Worm (Caenorhabditis elegans) whole organism, L3 larva: ENCODE data around the gene str-63.
"Not testable (repeated sequence)": the region's sequence is repeated elsewhere in the genome, so short reads cannot be mapped to it uniquely, and the experiment has no call there.

Experiments used
- ZK546.5 ChIP-seq: sonication (generic microtip); optimal IDR thresholded peaks from 2 replicates; lab custom pipeline; 2017; ENCODE audit warnings: missing biosample characterization, missing genetic modification characterization
- ama-1 ChIP-seq: fragments of 150-350 bp; optimal IDR thresholded peaks from 2 replicates; lab custom pipeline; 2018
- ceh-28 ChIP-seq: fragments of 150-350 bp; optimal IDR thresholded peaks from 2 replicates; lab custom pipeline; 2014; ENCODE audit warnings: missing biosample characterization, missing genetic modification reagents, missing genetic modification characterization
- ceh-82 ChIP-seq: fragments of 150-350 bp; optimal IDR thresholded peaks from 2 replicates; lab custom pipeline; 2014; ENCODE audit warnings: missing biosample characterization, missing genetic modification characterization
- daf-12 ChIP-seq: fragments of 150-350 bp; optimal IDR thresholded peaks from 2 replicates; lab custom pipeline; 2014; ENCODE audit warnings: missing biosample characterization, missing genetic modification reagents, missing genetic modification characterization
- egl-27 ChIP-seq: sonication (generic microtip); optimal IDR thresholded peaks from 4 replicates; lab custom pipeline; 2017; ENCODE audit warnings: missing biosample characterization, missing genetic modification reagents, missing genetic modification characterization
- elt-3 ChIP-seq, 3 experiments: fragments of 150-350 bp in 1 of 3; sonication (generic microtip) in 2 of 3; optimal IDR thresholded peaks; 2 replicates in 2 of 3; 4 replicates in 1 of 3; lab custom pipeline; 2014 to 2017; ENCODE audit warnings: missing biosample characterization in 3 of 3, missing genetic modification characterization in 3 of 3
- fos-1 ChIP-seq: fragments of 150-350 bp; optimal IDR thresholded peaks from 2 replicates; lab custom pipeline; 2014; ENCODE audit warnings: missing biosample characterization, missing genetic modification characterization
- mdl-1 ChIP-seq: fragments of 150-350 bp; optimal IDR thresholded peaks from 2 replicates; lab custom pipeline; 2014; ENCODE audit warnings: missing biosample characterization, missing genetic modification characterization
- nfya-1 ChIP-seq: sonication (generic microtip); optimal IDR thresholded peaks from 2 replicates; lab custom pipeline; 2017; ENCODE audit warnings: missing genetic modification characterization, mild to moderate bottlenecking, missing compliant biosample characterization, antibody characterized with exemption, moderate library complexity; ENCODE audit not compliant: insufficient read depth
- nhr-11 ChIP-seq: fragments of 150-350 bp; optimal IDR thresholded peaks from 2 replicates; lab custom pipeline; 2014; ENCODE audit warnings: missing biosample characterization, missing genetic modification characterization
- nhr-12 ChIP-seq: fragments of 150-350 bp; optimal IDR thresholded peaks from 2 replicates; lab custom pipeline; 2014; ENCODE audit warnings: missing biosample characterization, missing genetic modification characterization
- nhr-23 ChIP-seq: fragments of 150-350 bp; optimal IDR thresholded peaks from 2 replicates; lab custom pipeline; 2014; ENCODE audit warnings: missing biosample characterization, missing genetic modification reagents, missing genetic modification characterization
- nhr-237 ChIP-seq: fragments of 150-350 bp; optimal IDR thresholded peaks from 2 replicates; lab custom pipeline; 2014; ENCODE audit warnings: missing biosample characterization, missing genetic modification characterization
- nhr-28 ChIP-seq: fragments of 150-350 bp; optimal IDR thresholded peaks from 2 replicates; lab custom pipeline; 2014; ENCODE audit warnings: missing biosample characterization, missing genetic modification characterization
- nhr-43 ChIP-seq: sonication (generic microtip); optimal IDR thresholded peaks from 2 replicates; lab custom pipeline; 2016; ENCODE audit warnings: mild to moderate bottlenecking, missing genetic modification characterization, missing compliant biosample characterization; ENCODE audit not compliant: poor library complexity, severe bottlenecking
- nhr-67 ChIP-seq: fragments of 150-350 bp; optimal IDR thresholded peaks from 2 replicates; lab custom pipeline; 2014; ENCODE audit warnings: missing biosample characterization, missing genetic modification characterization
- nhr-76 ChIP-seq: fragments of 150-350 bp; sonication (generic microtip); optimal IDR thresholded peaks from 5 replicates; lab custom pipeline; 2014; ENCODE audit warnings: missing biosample characterization, missing genetic modification characterization
- snpc-4 ChIP-seq: fragments of 150-350 bp; optimal IDR thresholded peaks from 2 replicates; lab custom pipeline; 2014; ENCODE audit warnings: missing biosample characterization, missing genetic modification characterization
- unc-39 ChIP-seq: sonication (generic microtip); optimal IDR thresholded peaks from 4 replicates; lab custom pipeline; 2017; ENCODE audit warnings: missing biosample characterization, missing genetic modification characterization

str-63 gene

ce11 chrV:3391005-3391404, 39.6 kb downstream of the str-63 start (continued):
- peak; percentile 57 for TF ChIP-seq mdl-1
- TF ChIP-seq nhr-12 (tag; lab: Kevin White, UChicago), result no peak
- TF ChIP-seq daf-12 (tag; lab: Kevin White, UChicago), result no peak
- peak; percentile 31 for TF ChIP-seq ceh-28 (tag; lab: Kevin White, UChicago)
- TF ChIP-seq, all 47 proteins: peak for 20

DNA sequence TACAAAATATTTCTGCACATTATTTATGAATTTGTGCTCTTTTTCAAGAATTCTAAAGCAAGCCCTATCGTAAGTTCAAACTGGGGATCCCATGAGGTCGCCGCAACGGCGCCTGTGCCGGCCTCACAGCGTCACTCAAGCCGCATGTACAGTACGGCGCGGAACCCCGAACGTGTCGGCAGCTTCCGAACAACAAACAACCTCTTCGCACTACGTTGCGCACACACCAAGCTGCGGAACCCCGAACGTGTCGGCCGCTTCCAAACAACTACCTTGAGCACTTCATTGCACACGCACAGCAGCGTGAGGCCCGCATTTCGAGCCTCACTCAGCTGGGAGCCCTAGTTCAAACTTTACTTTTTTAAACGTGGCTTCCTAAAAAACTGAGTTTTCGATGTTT, 42.7 kb downstream of the str-63 start:
- TF ChIP-seq nfya-1 (tag; lab: Kevin White, UChicago) (no peak), unc-39 (tag; lab: Kevin White, UChicago) (no peak), nhr-76 (tag; lab: Kevin White, UChicago) (no peak), ZK546.5 (tag; lab: Kevin White, UChicago) (no peak), elt-3 (tag; optimal IDR thresholded peaks at IDR 0.05; lab: Kevin White, UChicago) (no peak), nhr-237 (tag; lab: Kevin White, UChicago) (no peak)
- TF ChIP-seq, all 47 proteins: peak for 0

DNA sequence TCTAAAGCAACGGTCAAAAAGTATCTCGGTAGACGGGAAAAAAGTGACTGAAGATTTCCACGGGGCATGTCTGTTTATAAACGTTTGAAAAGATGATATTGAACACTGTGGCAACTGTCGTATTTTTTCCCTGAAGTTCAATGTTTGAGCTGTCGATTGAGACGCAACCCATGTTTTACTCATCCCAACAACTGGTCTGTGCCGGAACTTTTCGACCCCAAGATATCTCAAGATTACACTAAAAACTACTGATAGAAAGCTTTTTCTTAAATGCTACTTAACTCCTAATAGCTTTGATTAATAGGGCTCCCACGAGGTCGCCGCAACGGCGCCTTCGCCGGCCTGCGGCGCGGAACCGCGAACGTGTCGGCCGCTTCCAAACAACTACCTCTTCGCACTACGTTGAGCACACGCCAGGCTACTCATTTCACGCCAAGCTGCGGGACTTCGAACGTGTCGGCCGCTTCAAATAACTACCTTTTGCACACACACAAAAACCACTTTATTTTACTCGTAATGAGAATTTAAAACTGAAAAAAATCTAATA, 43.4 kb downstream of the str-63 start, which contains the start of gene T20D4.15:
TSS of gene T20D4.15 (minus strand) at position 51 of the 547 bp plus-strand sequence.
- TF ChIP-seq nhr-43 (tag; lab: Kevin White, UChicago) (no peak), fos-1 (tag; lab: Kevin White, UChicago) (no peak), nhr-28 (no peak)

DNA sequence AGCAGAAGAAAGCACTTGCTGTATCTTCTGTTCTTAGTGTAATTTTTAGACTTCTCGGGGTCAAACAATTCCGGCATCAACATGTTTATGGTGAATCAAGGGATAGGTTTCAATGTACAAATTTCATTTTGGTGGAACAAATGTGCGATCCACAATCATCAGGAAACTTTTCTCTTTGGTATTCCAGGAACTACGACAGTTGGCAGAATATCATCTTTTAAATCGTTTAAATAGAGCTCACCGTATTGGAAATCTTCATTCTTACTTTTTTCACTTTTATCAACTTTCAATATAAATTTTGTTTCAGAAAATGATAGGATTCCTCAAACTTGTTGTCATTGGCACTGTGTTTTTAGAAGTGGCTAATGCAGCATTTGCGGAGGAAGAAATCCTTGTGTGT, 45.4 kb downstream of the str-63 start, which contains the start of gene T20D4.12:
TSS of gene T20D4.12 (plus strand) at position 301 of the 400 bp plus-strand sequence.
- not testable (repeated sequence) for TF ChIP-seq nhr-11 (tag; lab: Kevin White, UChicago); nhr-67; ceh-82 (tag; lab: Kevin White, UChicago)
- TF ChIP-seq, all 47 proteins: peak for 0; not testable (repeated sequence) for 47

- TF ChIP-seq nfya-1 (tag; lab: Kevin White, UChicago) (no peak), elt-3 (tag; optimal IDR thresholded peaks at IDR 0.05; lab: Kevin White, UChicago) (no peak), nhr-23 (tag; lab: Kevin White, UChicago) (no peak), nhr-76 (tag; lab: Kevin White, UChicago) (no peak), snpc-4 (tag; lab: Kevin White, UChicago) (no peak), egl-27 (tag; lab: Kevin White, UChicago) (no peak)
- TF ChIP-seq, all 47 proteins: peak for 0
These were observed 46.9 kb downstream of the str-63 start, which contains the start of gene T20D4.11 for ce11 chrV:3398314-3398713. TSS of gene T20D4.11 (plus strand) at chrV:3398690.

DNA sequence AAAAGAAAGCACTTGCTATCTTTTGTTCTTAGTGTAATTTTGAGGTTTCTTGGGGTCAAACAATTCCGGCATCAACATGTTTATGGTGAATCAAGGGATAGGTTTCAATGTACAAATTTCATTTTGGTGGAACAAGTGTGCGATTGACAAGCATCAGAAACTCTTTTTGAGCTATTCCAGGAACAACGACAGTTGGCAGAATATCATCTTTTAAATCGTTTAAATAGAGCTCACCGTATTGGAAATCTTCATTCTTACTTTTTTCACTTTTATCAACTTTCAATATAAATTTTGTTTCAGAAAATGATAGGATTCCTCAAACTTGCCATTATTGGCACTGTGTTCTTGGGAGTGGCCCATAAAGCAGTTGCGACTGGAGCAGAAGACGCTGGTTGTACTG, 48.6 kb downstream of the str-63 start, which contains the start of gene T20D4.10:
TSS of gene T20D4.10 (plus strand) at position 301 of the 400 bp plus-strand sequence.
- TF ChIP-seq nhr-23 (tag; lab: Kevin White, UChicago); ama-1 (lab: Kevin White, UChicago); nhr-12 (tag; lab: Kevin White, UChicago): not testable (repeated sequence)
- TF ChIP-seq, all 47 proteins: peak for 0; not testable (repeated sequence) for 47
